Worm (Caenorhabditis elegans) whole organism, mixed stage, embryonic: ENCODE results near the gene C08F1.10.

Experiments used
- unc-39 ChIP-seq: fragments of 150-350 bp; optimal IDR thresholded peaks from 2 replicates; lab custom pipeline; 2014; ENCODE audit warnings: missing biosample characterization, missing genetic modification characterization
- ztf-11 ChIP-seq: fragments of 150-350 bp; optimal IDR thresholded peaks from 2 replicates; lab custom pipeline; 2014; ENCODE audit warnings: missing biosample characterization, missing genetic modification characterization

DNA sequence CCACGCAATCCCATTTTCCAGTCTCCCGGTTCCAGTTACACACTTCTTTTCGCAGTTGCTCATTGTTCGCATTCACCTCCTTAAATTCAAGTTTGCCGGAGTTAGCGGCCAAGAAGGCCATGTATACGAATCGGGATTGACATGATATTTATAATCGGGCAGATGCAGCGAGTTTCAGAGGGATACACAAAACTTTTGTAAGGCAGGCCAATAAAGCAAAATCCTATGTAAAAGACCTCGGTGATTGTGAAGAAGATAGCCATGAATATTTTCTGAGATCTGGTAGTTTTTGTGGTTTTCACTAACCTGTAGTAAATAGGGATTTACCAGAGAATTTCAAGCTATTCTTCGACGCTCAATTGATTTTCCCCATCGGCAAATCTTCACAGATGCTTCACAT, 19.4 kb downstream of the C08F1.10 start:
- TF ChIP-seq unc-39 (no peak), ztf-11 (tag; lab: Kevin White, UChicago) (no peak)
